Fruit fly (Drosophila melanogaster): Measurements from ENCODE around the gene CG5989.

dm6 chr3L:8652572-8652977, 48.6 kb upstream of the CG5989 start:
- TF ChIP-seq pan (optimal IDR thresholded peaks at IDR 0.05) (no peak), CG8478 (optimal IDR thresholded peaks at IDR 0.05) (no peak)
